Fruit fly (Drosophila melanogaster): ENCODE data around the gene CG3184.

dm6 chrX:6662876-6663551, 25.6 kb downstream of the CG3184 start:
- no peak for TF ChIP-seq h (GFP tag; optimal IDR thresholded peaks at IDR 0.05)
- no peak for TF ChIP-seq Myc (optimal IDR thresholded peaks at IDR 0.05)
- no peak for TF ChIP-seq CrebA (GFP tag; optimal IDR thresholded peaks at IDR 0.05; ENCODE audit: borderline replicate concordance)
- TF ChIP-seq psq (GFP tag; optimal IDR thresholded peaks at IDR 0.05) = no peak
- no peak for TF ChIP-seq OdsH (GFP tag; optimal IDR thresholded peaks at IDR 0.05)
- TF ChIP-seq Dif (GFP tag; optimal IDR thresholded peaks at IDR 0.05; ENCODE audit: partially characterized antibody) = no peak
- TF ChIP-seq woc (GFP tag; optimal IDR thresholded peaks at IDR 0.05) = no peak
- TF ChIP-seq Hr78 (GFP tag; optimal IDR thresholded peaks at IDR 0.05) = no peak
- peak; percentile 31 for TF ChIP-seq fru (GFP tag; optimal IDR thresholded peaks at IDR 0.05)
- TF ChIP-seq CG9705 (GFP tag; optimal IDR thresholded peaks at IDR 0.05) = no peak
- TF ChIP-seq Dfd (GFP tag; optimal IDR thresholded peaks at IDR 0.05) = no peak
- TF ChIP-seq ey (GFP tag; optimal IDR thresholded peaks at IDR 0.05) = peak; percentile 12
- TF ChIP-seq Mio (GFP tag; optimal IDR thresholded peaks at IDR 0.05) = no peak
- TF ChIP-seq Jra (GFP tag; optimal IDR thresholded peaks at IDR 0.05) = no peak

Measured in whole organism, wandering third instar larva.